Fruit fly (Drosophila melanogaster) whole organism, wandering third instar larva: ENCODE results near the gene Adsl.

Experiments
- Abd-B ChIP-seq: fragments of >200 bp; optimal IDR thresholded peaks from 2 replicates; lab custom pipeline; 2017; ENCODE audit warnings: missing biosample characterization, missing genetic modification characterization
- CG32264 ChIP-seq: fragments of 200-800 bp; sonication (Bioruptor generic); optimal IDR thresholded peaks from 2 replicates; lab custom pipeline; 2016; ENCODE audit warnings: missing biosample characterization, missing genetic modification characterization
- Dfd ChIP-seq: fragments of >200 bp; optimal IDR thresholded peaks from 2 replicates; lab custom pipeline; 2017; ENCODE audit warnings: missing biosample characterization, missing genetic modification characterization
- HLH106 ChIP-seq: fragments of 200-800 bp; optimal IDR thresholded peaks from 3 replicates; lab custom pipeline; 2019; ENCODE audit warnings: missing biosample characterization, mild to moderate bottlenecking, missing genetic modification characterization, moderate library complexity
- Jra ChIP-seq: sonication (Bioruptor generic); optimal IDR thresholded peaks from 2 replicates; lab custom pipeline; 2016; ENCODE audit warnings: missing biosample characterization, missing genetic modification characterization
- Myc ChIP-seq: fragments of >200 bp; optimal IDR thresholded peaks from 2 replicates; lab custom pipeline; 2017
- OdsH ChIP-seq: fragments of 200-800 bp; sonication (Bioruptor generic); optimal IDR thresholded peaks from 2 replicates; lab custom pipeline; 2016; ENCODE audit warnings: missing biosample characterization, mild to moderate bottlenecking, missing genetic modification characterization
- Vsx2 ChIP-seq: fragments of 200-300, 225-300 bp; sonication (Bioruptor generic); optimal IDR thresholded peaks from 2 replicates; lab custom pipeline; 2018; ENCODE audit warnings: missing biosample characterization, missing genetic modification characterization; ENCODE audit not compliant: partially characterized antibody
- dl ChIP-seq, 2 experiments: fragments of 175-275, 200-275 bp in 1 of 2; fragments of 200-275 bp in 1 of 2; sonication (Bioruptor generic); optimal IDR thresholded peaks; lab custom pipeline; 2018; ENCODE audit warnings: mild to moderate bottlenecking in 2 of 2, missing biosample characterization in 2 of 2, missing genetic modification characterization in 2 of 2, moderate library complexity in 2 of 2; ENCODE audit not compliant: partially characterized antibody in 2 of 2, insufficient read depth in 1 of 2
- fru ChIP-seq: fragments of 200-800 bp; sonication (Bioruptor generic); optimal IDR thresholded peaks from 3 replicates; lab custom pipeline; 2016; ENCODE audit warnings: missing biosample characterization, mild to moderate bottlenecking, missing genetic modification characterization
- pan ChIP-seq: fragments of >200 bp; optimal IDR thresholded peaks from 2 replicates; lab custom pipeline; 2017
- psq ChIP-seq: fragments of 200-800 bp; sonication (Bioruptor generic); optimal IDR thresholded peaks from 3 replicates; lab custom pipeline; 2017; ENCODE audit warnings: missing biosample characterization, mild to moderate bottlenecking, missing genetic modification characterization, moderate library complexity
- sv ChIP-seq: fragments of 200-800 bp; sonication (Bioruptor generic); optimal IDR thresholded peaks from 3 replicates; lab custom pipeline; 2016; ENCODE audit warnings: missing biosample characterization, missing genetic modification characterization
- usp ChIP-seq: fragments of >200 bp; optimal IDR thresholded peaks from 2 replicates; lab custom pipeline; 2017; ENCODE audit warnings: missing biosample characterization, missing genetic modification characterization

dm6 chr3R:17052465-17053149 is 31.7 kb upstream of the Adsl start:
- TF ChIP-seq OdsH (GFP tag; lab: Kevin White, UChicago) = peak; percentile 79
- no peak for TF ChIP-seq usp
- TF ChIP-seq pan (lab: Kevin White, UChicago) = no peak
- no peak for TF ChIP-seq Myc (lab: Kevin White, UChicago)
- no peak for TF ChIP-seq Dfd (GFP tag; lab: Kevin White, UChicago)
- no peak for TF ChIP-seq Vsx2 (GFP tag; lab: Kevin White, UChicago)
- TF ChIP-seq sv (GFP tag; lab: Kevin White, UChicago) = peak; percentile 33
- peak; percentile 71 for TF ChIP-seq fru
- no peak for TF ChIP-seq Abd-B (GFP tag; lab: Kevin White, UChicago)
- TF ChIP-seq psq (GFP tag; lab: Kevin White, UChicago) = peak; percentile 62
- TF ChIP-seq dl (GFP tag; optimal IDR thresholded peaks at IDR 0.05; lab: Kevin White, UChicago; ENCODE audit: insufficient read depth in 1 of 2, partially characterized antibody in 2 of 2) = no peak
- peak; percentile 46 for TF ChIP-seq CG32264 (GFP tag; lab: Kevin White, UChicago)
- no peak for TF ChIP-seq Jra
- TF ChIP-seq HLH106 (tag; lab: Kevin White, UChicago) = peak; percentile 88
